Fruit fly (Drosophila melanogaster): ENCODE data around the gene CG14042.

Gene CG14042

dm6 chr2L:4997401-4998259, 39.9 kb upstream of the CG14042 start (continued):
- TF ChIP-seq Side (GFP tag; optimal IDR thresholded peaks at IDR 0.05): peak; percentile 99
- peak; percentile 98 for TF ChIP-seq CG18619 (GFP tag; optimal IDR thresholded peaks at IDR 0.05)
- peak; percentile 98 to 99 for TF ChIP-seq Hr51 (GFP tag; optimal IDR thresholded peaks at IDR 0.05)
- peak; percentile 97 for TF ChIP-seq kah (GFP tag; optimal IDR thresholded peaks at IDR 0.05)
- TF ChIP-seq Med (GFP tag): peak; percentile 100
- TF ChIP-seq CG14710 (tag; optimal IDR thresholded peaks at IDR 0.05): peak; percentile 98
- peak; percentile 97 for TF ChIP-seq rib (GFP tag; IDR thresholded peaks at IDR 0.05)
- TF ChIP-seq Sox102F (GFP tag; optimal IDR thresholded peaks at IDR 0.05): peak; percentile 99
- TF ChIP-seq CG8089 (GFP tag; optimal IDR thresholded peaks at IDR 0.05): peak; percentile 99
- peak; percentile 95 for TF ChIP-seq hkb (optimal IDR thresholded peaks at IDR 0.05)
- TF ChIP-seq hkb (GFP tag; IDR thresholded peaks at IDR 0.05): peak; percentile 99
- 0 out of 3 replicates have a peak, but pooled peaks have one; percentile 25 for TF ChIP-seq mld (GFP tag; IDR thresholded peaks at IDR 0.05; ENCODE audit: partially characterized antibody)
- TF ChIP-seq tna (GFP tag; IDR thresholded peaks at IDR 0.05; ENCODE audit: partially characterized antibody): peak; percentile 55
- TF ChIP-seq chm (GFP tag; IDR thresholded peaks at IDR 0.05): peak; percentile 100
- TF ChIP-seq HLH4C (GFP tag; IDR thresholded peaks at IDR 0.05; ENCODE audit: partially characterized antibody): peak; percentile 66
- peak; percentile 100 for TF ChIP-seq ci (GFP tag; IDR thresholded peaks at IDR 0.05)
- peak; percentile 98 for TF ChIP-seq MTF-1 (GFP tag; optimal IDR thresholded peaks at IDR 0.05; ENCODE audit: borderline replicate concordance)
- TF ChIP-seq Fer2 (tag; optimal IDR thresholded peaks at IDR 0.05): peak; percentile 96
- TF ChIP-seq sd (tag; optimal IDR thresholded peaks at IDR 0.05): peak; percentile 92
- TF ChIP-seq Sry-δ (GFP tag; optimal IDR thresholded peaks at IDR 0.05): peak; percentile 81
- TF ChIP-seq scrt (GFP tag; optimal IDR thresholded peaks at IDR 0.05): peak; percentile 95
- peak; percentile 74 for TF ChIP-seq nerfin-2 (GFP tag; IDR thresholded peaks at IDR 0.05; ENCODE audit: partially characterized antibody)
- peak; percentile 99 for TF ChIP-seq CG5953 (GFP tag; IDR thresholded peaks at IDR 0.05)
- TF ChIP-seq sim (GFP tag; IDR thresholded peaks at IDR 0.05): peak; percentile 97
- TF ChIP-seq jumu (GFP tag; optimal IDR thresholded peaks at IDR 0.05): peak; percentile 99
- peak; percentile 99 for TF ChIP-seq mirr (GFP tag; optimal IDR thresholded peaks at IDR 0.05)
- peak; percentile 99 for TF ChIP-seq CG2678 (tag; optimal IDR thresholded peaks at IDR 0.05)
- peak; percentile 99 for TF ChIP-seq Asciz (GFP tag; optimal IDR thresholded peaks at IDR 0.05)
- TF ChIP-seq croc (GFP tag; conservative IDR thresholded peaks at IDR 0.05): peak; percentile 99
- TF ChIP-seq Camta (GFP tag; optimal IDR thresholded peaks at IDR 0.05): peak; percentile 99
- peak; percentile 99 for TF ChIP-seq lmd (GFP tag; IDR thresholded peaks at IDR 0.05)
- peak; percentile 99 for TF ChIP-seq gsb-n (tag; optimal IDR thresholded peaks at IDR 0.05)
- TF ChIP-seq CG4730 (GFP tag; IDR thresholded peaks at IDR 0.05): peak; percentile 99
- TF ChIP-seq CG10366 (GFP tag; IDR thresholded peaks at IDR 0.05): peak; percentile 99
- peak; percentile 99 for TF ChIP-seq row (GFP tag; IDR thresholded peaks at IDR 0.05)
- peak; percentile 99 for TF ChIP-seq otp (GFP tag; IDR thresholded peaks at IDR 0.05)
- peak; percentile 97 for TF ChIP-seq Sox100B (GFP tag; optimal IDR thresholded peaks at IDR 0.05)
- peak; percentile 99 for TF ChIP-seq CG1603 (tag; optimal IDR thresholded peaks at IDR 0.05)
- peak; percentile 43; the same call in 1 of the 3 replicates for TF ChIP-seq zen2 (GFP tag; IDR thresholded peaks at IDR 0.05; ENCODE audit: partially characterized antibody)
- TF ChIP-seq CG3163 (GFP tag; optimal IDR thresholded peaks at IDR 0.05): peak; percentile 96
- peak; percentile 98 for TF ChIP-seq CrebB (tag; optimal IDR thresholded peaks at IDR 0.05)
- peak; percentile 99 for TF ChIP-seq btn (GFP tag; optimal IDR thresholded peaks at IDR 0.05)
- peak; percentile 50 for TF ChIP-seq pfk (GFP tag; optimal IDR thresholded peaks at IDR 0.05)
- TF ChIP-seq CG34224 (GFP tag; IDR thresholded peaks at IDR 0.05; ENCODE audit: partially characterized antibody): no peak
- peak; percentile 98 for TF ChIP-seq sqz (GFP tag; optimal IDR thresholded peaks at IDR 0.05)
- peak; percentile 99 for TF ChIP-seq Max (GFP tag; optimal IDR thresholded peaks at IDR 0.05)
- TF ChIP-seq CG14965 (GFP tag; optimal IDR thresholded peaks at IDR 0.05; ENCODE audit: borderline replicate concordance): peak; percentile 92
- no peak for TF ChIP-seq br (optimal IDR thresholded peaks at IDR 0.05)
